Worm (Caenorhabditis elegans) whole organism, L3 larva: ENCODE results near the gene rnp-7.

Source experiments
- ama-1 ChIP-seq: fragments of 150-350 bp; optimal IDR thresholded peaks from 2 replicates; lab custom pipeline; 2018
- ceh-9 ChIP-seq: sonication (generic microtip); optimal IDR thresholded peaks from 2 replicates; lab custom pipeline; 2018; ENCODE audit warnings: missing biosample characterization, missing genetic modification characterization
- jun-1 ChIP-seq: fragments of 150-350 bp; optimal IDR thresholded peaks from 2 replicates; lab custom pipeline; 2014; ENCODE audit warnings: missing biosample characterization, missing genetic modification reagents, missing genetic modification characterization
- lin-39 ChIP-seq: fragments of 150-350 bp; optimal IDR thresholded peaks from 2 replicates; lab custom pipeline; 2018; ENCODE audit warnings: missing biosample characterization, missing genetic modification reagents, missing genetic modification characterization
- nhr-237 ChIP-seq: fragments of 150-350 bp; optimal IDR thresholded peaks from 2 replicates; lab custom pipeline; 2014; ENCODE audit warnings: missing biosample characterization, missing genetic modification characterization
- nhr-28 ChIP-seq: fragments of 150-350 bp; optimal IDR thresholded peaks from 2 replicates; lab custom pipeline; 2014; ENCODE audit warnings: missing biosample characterization, missing genetic modification characterization
- nhr-77 ChIP-seq: fragments of 150-350 bp; optimal IDR thresholded peaks from 2 replicates; lab custom pipeline; 2014; ENCODE audit warnings: missing biosample characterization, missing genetic modification characterization

DNA sequence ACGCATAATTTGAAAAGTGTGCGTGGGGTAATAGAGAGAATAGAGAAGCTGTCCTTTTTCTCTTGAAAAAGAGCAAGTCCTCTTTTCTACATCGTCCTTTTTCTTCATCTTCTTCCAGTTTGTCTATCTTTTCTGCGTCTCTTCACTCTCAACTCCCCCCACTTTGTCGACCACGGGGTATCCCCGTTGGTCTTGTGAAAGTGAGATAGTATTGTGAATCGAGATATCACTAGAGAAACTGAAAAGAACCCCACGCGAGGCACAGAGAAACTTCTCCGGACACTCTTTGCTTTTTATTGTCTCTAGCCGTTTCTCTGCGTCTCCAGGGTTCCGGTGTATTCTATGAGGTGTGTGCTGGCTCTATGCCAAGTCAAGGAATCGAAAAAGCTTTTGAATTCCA, 5.3 kb downstream of the rnp-7 start:
- peak; percentile 89 for TF ChIP-seq jun-1 (tag; lab: Kevin White, UChicago)
- peak; percentile 69 for TF ChIP-seq nhr-77 (tag; lab: Kevin White, UChicago)
- peak; percentile 79 for TF ChIP-seq ama-1 (lab: Kevin White, UChicago)
- TF ChIP-seq nhr-237 (tag; lab: Kevin White, UChicago) = no peak
- peak; percentile 67 for TF ChIP-seq lin-39 (tag; lab: Kevin White, UChicago)
- TF ChIP-seq nhr-28 (tag; lab: Kevin White, UChicago) = no peak
- no peak for TF ChIP-seq ceh-9 (tag; lab: Kevin White, UChicago)
